Fruit fly (Drosophila melanogaster) S2 (cell line): ENCODE data around the gene DCTN6-p27.

Experiments used
- CG8478 ChIP-seq: fragments of >200 bp; optimal IDR thresholded peaks from 2 replicates; lab custom pipeline; 2018
- CTCF ChIP-seq, 2 experiments: fragments of >200 bp; optimal IDR thresholded peaks; 2 replicates each; lab custom pipeline; 2018

- TF ChIP-seq CTCF (optimal IDR thresholded peaks at IDR 0.05; lab: Kevin White, UChicago) (no peak), CG8478 (no peak)
Observed at dm6 chr2L:19106235-19106634, 25.9 kb upstream of the DCTN6-p27 start.
